Worm (Caenorhabditis elegans) whole organism, L4/young adult: ENCODE data around the gene ZK512.10.

Experiments
- W03F9.2 ChIP-seq: fragments of 150-350 bp; optimal IDR thresholded peaks from 2 replicates; lab custom pipeline; 2014; ENCODE audit warnings: missing biosample characterization, missing genetic modification characterization
- him-1 ChIP-seq: sonication (generic microtip); optimal IDR thresholded peaks from 2 replicates; lab custom pipeline; 2016; ENCODE audit warnings: missing genotype, missing genetic modification reagents, missing genetic modification characterization, missing compliant biosample characterization

- TF ChIP-seq him-1, result no peak
- no peak for TF ChIP-seq W03F9.2 (tag; lab: Kevin White, UChicago)
Measured at ce11 chrIII:9103643-9104042, 27.0 kb upstream of the ZK512.10 start, which contains the start of gene dos-1.
